Worm (Caenorhabditis elegans): ENCODE measurements around the gene nduv-2.

- TF ChIP-seq nhr-90 (tag; optimal IDR thresholded peaks at IDR 0.05) (peak; percentile 35), snpc-3.4 (tag; optimal IDR thresholded peaks at IDR 0.05) (peak; percentile 7)
These were observed 31.9 kb upstream of the nduv-2 start for ce11 chrV:13657291-13657690.

Data from whole organism, young adult.